Worm (Caenorhabditis elegans) whole organism, L4 larva: ENCODE data around the gene C03A3.1.

Experiments
- D1046.2 ChIP-seq: fragments of 200-800 bp; sonication (Bioruptor generic); IDR thresholded peaks from 2 replicates; pipeline ENCODE4 v1.3.6; 2022; ENCODE audit warnings: missing genetic modification characterization, missing compliant biosample characterization
- F26F4.8 ChIP-seq: fragments of 200-800 bp; sonication (Bioruptor generic); conservative IDR thresholded peaks from 2 replicates; pipeline ENCODE4 v1.3.6; 2022; ENCODE audit warnings: missing genetic modification characterization, missing compliant biosample characterization
- T20F7.1 ChIP-seq: fragments of 200-800 bp; sonication (Bioruptor generic); optimal IDR thresholded peaks from 2 replicates; lab custom pipeline; 2018; ENCODE audit warnings: mild to moderate bottlenecking, missing genetic modification characterization, missing compliant biosample characterization
- Y75B8A.6 ChIP-seq: fragments of 200-800 bp; sonication (Bioruptor generic); IDR thresholded peaks from 2 replicates; pipeline ENCODE4 v1.3.6; 2022; ENCODE audit warnings: missing genetic modification reagents, missing genetic modification characterization, missing compliant biosample characterization
- aha-1 ChIP-seq: fragments of 150-350 bp; peaks from one replicate; lab custom pipeline; 2014; ENCODE audit warnings: missing biosample characterization, missing genetic modification characterization
- arid-1 ChIP-seq: fragments of 200-800 bp; sonication (Bioruptor generic); conservative IDR thresholded peaks from 2 replicates; pipeline ENCODE4 v1.3.6; 2022; ENCODE audit warnings: missing genetic modification reagents, missing genetic modification characterization, missing compliant biosample characterization
- attf-4 ChIP-seq: sonication (generic microtip); optimal IDR thresholded peaks from 3 replicates; lab custom pipeline; 2017; ENCODE audit warnings: missing biosample characterization, missing genetic modification characterization
- ceh-44 ChIP-seq: fragments of 200-800 bp; sonication (Bioruptor generic); IDR thresholded peaks from 2 replicates; pipeline ENCODE4 v1.3.6; 2022; ENCODE audit warnings: missing genetic modification reagents, missing genetic modification characterization, missing compliant biosample characterization
- ceh-62 ChIP-seq: sonication (generic microtip); optimal IDR thresholded peaks from 2 replicates; lab custom pipeline; 2017; ENCODE audit warnings: missing biosample characterization, missing genetic modification characterization
- ceh-82 ChIP-seq: sonication (generic microtip); optimal IDR thresholded peaks from 2 replicates; lab custom pipeline; 2017; ENCODE audit warnings: missing biosample characterization, missing genetic modification characterization
- ces-1 ChIP-seq: fragments of 150-350 bp; sonication (generic microtip); optimal IDR thresholded peaks from 4 replicates; lab custom pipeline; 2014; ENCODE audit warnings: missing biosample characterization, missing genetic modification reagents, missing genetic modification characterization
- cey-2 ChIP-seq: sonication (generic microtip); optimal IDR thresholded peaks from 3 replicates; lab custom pipeline; 2017; ENCODE audit warnings: missing genetic modification characterization, mild to moderate bottlenecking, missing compliant biosample characterization, antibody characterized with exemption, borderline replicate concordance; ENCODE audit not compliant: insufficient read depth
- daf-16 ChIP-seq, 3 experiments: sonication (generic microtip); optimal IDR thresholded peaks; 2 replicates each; lab custom pipeline; 2016 to 2017; ENCODE audit warnings: missing genetic modification characterization in 3 of 3, missing genetic modification reagents in 3 of 3, mild to moderate bottlenecking in 2 of 3, missing compliant biosample characterization in 2 of 3, missing biosample characterization in 1 of 3, moderate library complexity in 1 of 3
- duxl-1 ChIP-seq: sonication (generic microtip); optimal IDR thresholded peaks from 2 replicates; lab custom pipeline; 2016; ENCODE audit warnings: mild to moderate bottlenecking, missing genetic modification characterization, moderate library complexity, missing compliant biosample characterization; ENCODE audit not compliant: poor library complexity
- dve-1 ChIP-seq: sonication (generic microtip); optimal IDR thresholded peaks from 2 replicates; lab custom pipeline; 2017; ENCODE audit warnings: antibody characterized with exemption, mild to moderate bottlenecking, missing genetic modification characterization, missing compliant biosample characterization; ENCODE audit not compliant: insufficient read depth
- egl-27 ChIP-seq: sonication (generic microtip); optimal IDR thresholded peaks from 3 replicates; lab custom pipeline; 2017; ENCODE audit warnings: missing biosample characterization, missing genetic modification reagents, missing genetic modification characterization
- gei-8 ChIP-seq: fragments of 200-800 bp; sonication (Bioruptor generic); optimal IDR thresholded peaks from 2 replicates; lab custom pipeline; 2018; ENCODE audit warnings: mild to moderate bottlenecking, missing genetic modification characterization, missing compliant biosample characterization
- hlh-30 ChIP-seq: sonication (generic microtip); optimal IDR thresholded peaks from 2 replicates; lab custom pipeline; 2017; ENCODE audit warnings: antibody characterized with exemption, mild to moderate bottlenecking, missing genetic modification characterization, missing compliant biosample characterization; ENCODE audit not compliant: insufficient read depth
- hmg-1.1 ChIP-seq: fragments of 200-800 bp; sonication (Bioruptor generic); IDR thresholded peaks from 2 replicates; pipeline ENCODE4 v1.3.6; 2022; ENCODE audit warnings: missing genetic modification reagents, missing genetic modification characterization, missing compliant biosample characterization
- jun-1 ChIP-seq: fragments of 150-350 bp; optimal IDR thresholded peaks from 2 replicates; lab custom pipeline; 2014; ENCODE audit warnings: missing biosample characterization, missing genetic modification reagents, missing genetic modification characterization
- lim-7 ChIP-seq: fragments of 200-800 bp; sonication (Bioruptor generic); IDR thresholded peaks from 2 replicates; pipeline ENCODE4 v1.3.6; 2022; ENCODE audit warnings: missing genetic modification characterization, missing compliant biosample characterization
- lin-15B ChIP-seq: fragments of 150-350 bp; sonication (generic microtip); optimal IDR thresholded peaks from 3 replicates; lab custom pipeline; 2014; ENCODE audit warnings: missing biosample characterization, missing genetic modification characterization
- lin-39 ChIP-seq: fragments of 150-350 bp; optimal IDR thresholded peaks from 2 replicates; lab custom pipeline; 2014; ENCODE audit warnings: missing biosample characterization, missing genetic modification reagents, missing genetic modification characterization
- lir-3 ChIP-seq: sonication (generic microtip); optimal IDR thresholded peaks from 2 replicates; lab custom pipeline; 2016; ENCODE audit warnings: mild to moderate bottlenecking, missing genetic modification characterization, missing compliant biosample characterization
- lsy-2 ChIP-seq, 2 experiments: fragments of 150-350 bp in 1 of 2; sonication (generic microtip) in 1 of 2; optimal IDR thresholded peaks; 2 replicates each; lab custom pipeline; 2014 to 2017; ENCODE audit warnings: missing biosample characterization in 2 of 2, missing genetic modification characterization in 2 of 2
- mep-1 ChIP-seq: fragments of 150-350 bp; sonication (generic microtip); optimal IDR thresholded peaks from 3 replicates; lab custom pipeline; 2014; ENCODE audit warnings: missing biosample characterization, missing genetic modification characterization
- nhr-102 ChIP-seq: sonication (generic microtip); optimal IDR thresholded peaks from 2 replicates; lab custom pipeline; 2016; ENCODE audit warnings: mild to moderate bottlenecking, missing genetic modification characterization, moderate library complexity, missing compliant biosample characterization
- nhr-111 ChIP-seq: fragments of 200-800 bp; sonication (Bioruptor generic); optimal IDR thresholded peaks from 2 replicates; lab custom pipeline; 2018; ENCODE audit warnings: mild to moderate bottlenecking, missing genetic modification characterization, missing compliant biosample characterization
- nhr-76 ChIP-seq: fragments of 150-350 bp; optimal IDR thresholded peaks from 2 replicates; lab custom pipeline; 2014; ENCODE audit warnings: missing biosample characterization, missing genetic modification characterization
- pha-4 ChIP-seq, 2 experiments: fragments of 150-350 bp in 1 of 2; fragments of 200-800 bp in 1 of 2; sonication (Bioruptor generic) in 1 of 2; IDR thresholded peaks in 1 of 2; optimal IDR thresholded peaks in 1 of 2; 2 replicates each; pipeline versions ENCODE4 v1.3.6 to Lab custom; 2014 to 2022; ENCODE audit warnings: missing genetic modification characterization in 2 of 2, missing genetic modification reagents in 2 of 2, missing biosample characterization in 1 of 2, missing compliant biosample characterization in 1 of 2
- pqm-1 ChIP-seq: sonication (generic microtip); optimal IDR thresholded peaks from 2 replicates; lab custom pipeline; 2017; ENCODE audit warnings: missing biosample characterization, missing genetic modification characterization
- rbr-2 ChIP-seq: sonication (generic microtip); optimal IDR thresholded peaks from 2 replicates; lab custom pipeline; 2016; ENCODE audit warnings: missing genotype, missing genetic modification characterization, missing compliant biosample characterization
- saeg-2 ChIP-seq: fragments of 200-800 bp; sonication (Bioruptor generic); IDR thresholded peaks from 2 replicates; pipeline ENCODE4 v1.3.6; 2022; ENCODE audit warnings: missing genetic modification reagents, missing genetic modification characterization, missing compliant biosample characterization
- set-16 ChIP-seq: fragments of 200-800 bp; sonication (Bioruptor generic); IDR thresholded peaks from 2 replicates; pipeline ENCODE4 v1.3.6; 2022; ENCODE audit warnings: missing genetic modification reagents, missing genetic modification characterization, missing compliant biosample characterization
- skn-1 ChIP-seq: fragments of 150-350 bp; optimal IDR thresholded peaks from 2 replicates; lab custom pipeline; 2014; ENCODE audit warnings: missing biosample characterization, missing genetic modification characterization
- spr-3 ChIP-seq: fragments of 200-800 bp; sonication (Bioruptor generic); optimal IDR thresholded peaks from 2 replicates; lab custom pipeline; 2018; ENCODE audit warnings: mild to moderate bottlenecking, missing genetic modification characterization, missing compliant biosample characterization
- tag-97 ChIP-seq: fragments of 200-800 bp; sonication (Bioruptor generic); IDR thresholded peaks from 2 replicates; pipeline ENCODE4 v1.3.6; 2022; ENCODE audit warnings: missing genetic modification characterization, missing compliant biosample characterization
- unc-62 ChIP-seq, 3 experiments: fragments of 150-350 bp in 1 of 3; sonication (generic microtip); optimal IDR thresholded peaks in 2 of 3; peaks in 1 of 3; 1 replicate in 1 of 3; 2 replicates in 2 of 3; lab custom pipeline; 2014 to 2017; ENCODE audit warnings: missing biosample characterization in 3 of 3, missing genetic modification characterization in 3 of 3, missing genetic modification reagents in 3 of 3, missing genotype in 1 of 3
- zip-11 ChIP-seq: fragments of 200-800 bp; sonication (Bioruptor generic); IDR thresholded peaks from 2 replicates; pipeline ENCODE4 v1.3.6; 2022; ENCODE audit warnings: missing genetic modification characterization, missing compliant biosample characterization
- zip-2 ChIP-seq: fragments of 150-350 bp; optimal IDR thresholded peaks from 2 replicates; lab custom pipeline; 2014; ENCODE audit warnings: missing biosample characterization, missing genetic modification characterization

C03A3.1 gene

ce11 chrX:11257071-11257470, at the start of gene C03A3.1:
Gene C03A3.1 (plus strand): TSS chrX:11257361.
- TF ChIP-seq set-16 (GFP tag; lab: Robert Waterston, UW) (peak; percentile 50), daf-16 (GFP tag; optimal IDR thresholded peaks at IDR 0.05; lab: Kevin White, UChicago) (no peak), daf-16 (tag; optimal IDR thresholded peaks at IDR 0.05; lab: Kevin White, UChicago) (no peak), mep-1 (tag; lab: Kevin White, UChicago) (no peak), rbr-2 (tag; lab: Kevin White, UChicago) (peak; percentile 48), skn-1 (tag; lab: Kevin White, UChicago) (no peak), Y75B8A.6 (GFP tag; lab: Robert Waterston, UW) (no peak), hmg-1.1 (peak; percentile 51; the same call in 1 of the 2 replicates), hlh-30 (peak; percentile 17), saeg-2 (0 out of 2 replicates have a peak, but pooled peaks have one; percentile 9), lsy-2 (tag; optimal IDR thresholded peaks at IDR 0.05; lab: Kevin White, UChicago) (peak in 1 of 2 experiments; percentile 16), nhr-111 (no peak), dve-1 (tag; lab: Kevin White, UChicago) (no peak), ceh-62 (no peak), F26F4.8 (no peak)

- TF ChIP-seq daf-16 (GFP tag; optimal IDR thresholded peaks at IDR 0.05; lab: Kevin White, UChicago) = no peak
- TF ChIP-seq daf-16 (tag; optimal IDR thresholded peaks at IDR 0.05; lab: Kevin White, UChicago) = peak; percentile 8
- peak; percentile 1 for TF ChIP-seq aha-1 (tag; lab: Kevin White, UChicago)
- TF ChIP-seq set-16 (GFP tag; lab: Robert Waterston, UW) = no peak
- TF ChIP-seq jun-1 (tag; lab: Kevin White, UChicago) = no peak
- TF ChIP-seq spr-3 (GFP tag; lab: Kevin White, UChicago) = no peak
- no peak for TF ChIP-seq zip-2 (tag; lab: Kevin White, UChicago)
Observed at ce11 chrX:11208788-11209187, 48.4 kb upstream of the C03A3.1 start, which contains the start of gene C34F6.5. Gene C34F6.5 (minus strand): TSS chrX:11208888.

- no peak for TF ChIP-seq gei-8
- TF ChIP-seq ceh-82 (tag; lab: Kevin White, UChicago) = no peak
- no peak for TF ChIP-seq duxl-1 (tag; lab: Kevin White, UChicago)
- TF ChIP-seq nhr-102 (tag; lab: Kevin White, UChicago) = no peak
- no peak for TF ChIP-seq lin-15B
- no peak for TF ChIP-seq F26F4.8
- TF ChIP-seq nhr-76 (tag; lab: Kevin White, UChicago) = no peak
- TF ChIP-seq attf-4 (tag; lab: Kevin White, UChicago) = no peak
- no peak for TF ChIP-seq Y75B8A.6 (GFP tag; lab: Robert Waterston, UW)
- no peak for TF ChIP-seq spr-3 (GFP tag; lab: Kevin White, UChicago)
- TF ChIP-seq egl-27 (tag; lab: Kevin White, UChicago) = no peak
- TF ChIP-seq ces-1 (GFP tag; lab: Kevin White, UChicago) = no peak
- no peak for TF ChIP-seq cey-2
- TF ChIP-seq zip-11 = no peak
Observed at ce11 chrX:11210417-11210816, 46.7 kb upstream of the C03A3.1 start.

ce11 chrX:11211360-11211759, 45.8 kb upstream of the C03A3.1 start:
- TF ChIP-seq attf-4 (tag; lab: Kevin White, UChicago) (no peak), unc-62 (GFP tag; optimal IDR thresholded peaks at IDR 0.05 in 1 of 2; lab: Kevin White, UChicago) (no peak), unc-62 (tag; optimal IDR thresholded peaks at IDR 0.05; lab: Kevin White, UChicago) (no peak), T20F7.1 (no peak), arid-1 (GFP tag; lab: Robert Waterston, UW) (no peak), aha-1 (tag; lab: Kevin White, UChicago) (no peak), ces-1 (GFP tag; lab: Kevin White, UChicago) (no peak), pqm-1 (tag; lab: Kevin White, UChicago) (no peak), tag-97 (GFP tag; lab: Robert Waterston, UW) (no peak), lsy-2 (tag; optimal IDR thresholded peaks at IDR 0.05; lab: Kevin White, UChicago) (no peak), lir-3 (tag; lab: Kevin White, UChicago) (no peak), ceh-44 (GFP tag; lab: Robert Waterston, UW) (no peak), D1046.2 (no peak), lim-7 (GFP tag; lab: Robert Waterston, UW) (no peak), lin-39 (tag; lab: Kevin White, UChicago) (no peak), pha-4 (GFP tag; IDR thresholded peaks at IDR 0.05; lab: Robert Waterston, UW) (no peak), pha-4 (tag; optimal IDR thresholded peaks at IDR 0.05; lab: Kevin White, UChicago) (no peak)
